Worm (Caenorhabditis elegans): ENCODE results near the gene txt-5.

txt-5 gene

ce11 chrV:7822655-7823054 is 14.3 kb downstream of the txt-5 start:
- TF ChIP-seq daf-12 (tag; optimal IDR thresholded peaks at IDR 0.05) (no peak), nfya-1 (tag; optimal IDR thresholded peaks at IDR 0.05; ENCODE audit: insufficient read depth) (peak; percentile 9), egl-5 (tag; optimal IDR thresholded peaks at IDR 0.05) (no peak), ceh-16 (tag; optimal IDR thresholded peaks at IDR 0.05) (no peak), egl-27 (tag; optimal IDR thresholded peaks at IDR 0.05) (no peak), mdl-1 (tag; optimal IDR thresholded peaks at IDR 0.05) (no peak), aly-2 (tag; optimal IDR thresholded peaks at IDR 0.05) (no peak), ztf-4 (tag; optimal IDR thresholded peaks at IDR 0.05) (no peak), jun-1 (tag; optimal IDR thresholded peaks at IDR 0.05) (no peak), unc-62 (GFP tag; optimal IDR thresholded peaks at IDR 0.05) (peak; percentile 71), lin-39 (tag; optimal IDR thresholded peaks at IDR 0.05) (peak; percentile 22), elt-1 (tag; optimal IDR thresholded peaks at IDR 0.05) (no peak), snpc-4 (tag; optimal IDR thresholded peaks at IDR 0.05) (no peak), fkh-10 (GFP tag; optimal IDR thresholded peaks at IDR 0.05) (no peak), pha-4 (tag; optimal IDR thresholded peaks at IDR 0.05) (no peak), elt-3 (tag; optimal IDR thresholded peaks at IDR 0.05) (no peak), skn-1 (tag; optimal IDR thresholded peaks at IDR 0.05) (no peak), ZK546.5 (tag; optimal IDR thresholded peaks at IDR 0.05) (no peak)

- TF ChIP-seq elt-2 (tag; optimal IDR thresholded peaks at IDR 0.05) = peak; percentile 39
- peak; percentile 50 for TF ChIP-seq nfya-1 (tag; optimal IDR thresholded peaks at IDR 0.05; ENCODE audit: insufficient read depth)
- no peak for TF ChIP-seq egl-5 (tag; optimal IDR thresholded peaks at IDR 0.05)
- TF ChIP-seq ceh-9 (tag; optimal IDR thresholded peaks at IDR 0.05) = no peak
- TF ChIP-seq pha-4 (tag; optimal IDR thresholded peaks at IDR 0.05) = peak; percentile 73
- TF ChIP-seq elt-3 (tag; optimal IDR thresholded peaks at IDR 0.05) = no peak
- TF ChIP-seq pqm-1 (tag; optimal IDR thresholded peaks at IDR 0.05) = peak; percentile 37
- TF ChIP-seq ceh-16 (tag; optimal IDR thresholded peaks at IDR 0.05) = no peak
- TF ChIP-seq nhr-23 (tag; optimal IDR thresholded peaks at IDR 0.05) = peak; percentile 54
- TF ChIP-seq lin-15B (tag; optimal IDR thresholded peaks at IDR 0.05) = peak; percentile 51
- no peak for TF ChIP-seq nhr-43 (tag; optimal IDR thresholded peaks at IDR 0.05; ENCODE audit: poor library complexity, severe bottlenecking)
- peak; percentile 19 for TF ChIP-seq snpc-4 (tag; optimal IDR thresholded peaks at IDR 0.05)
- no peak for TF ChIP-seq ceh-82 (tag; optimal IDR thresholded peaks at IDR 0.05)
These were observed 16.7 kb downstream of the txt-5 start, which contains the start of gene lbp-4 for ce11 chrV:7820270-7820669. lbp-4 (plus strand) TSS chrV:7820578.

DNA sequence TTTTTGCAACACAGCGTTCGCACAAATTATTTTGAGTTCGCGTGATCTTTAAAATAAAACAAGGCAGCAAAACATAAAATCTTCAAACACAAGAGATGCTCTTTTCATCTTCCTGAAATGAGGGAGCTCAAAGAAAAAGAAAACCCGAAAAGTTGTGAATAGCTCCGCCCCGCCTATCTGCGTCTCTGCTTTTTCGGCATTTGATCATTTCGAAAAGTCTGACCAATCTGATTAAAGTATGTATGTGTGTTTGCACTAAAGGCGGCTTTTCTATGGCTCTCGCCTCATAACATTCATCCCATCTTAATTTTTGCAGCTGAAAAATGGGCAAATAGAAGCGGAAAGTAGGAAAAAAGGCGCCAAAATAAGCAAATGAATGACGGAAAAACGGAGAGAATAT is 17.3 kb downstream of the txt-5 start:
- peak; percentile 14 for TF ChIP-seq fkh-10 (GFP tag; optimal IDR thresholded peaks at IDR 0.05)
- no peak for TF ChIP-seq nhr-77 (tag; optimal IDR thresholded peaks at IDR 0.05)
- TF ChIP-seq nhr-12 (tag; optimal IDR thresholded peaks at IDR 0.05) = no peak
- TF ChIP-seq nfya-1 (tag; optimal IDR thresholded peaks at IDR 0.05; ENCODE audit: insufficient read depth) = peak; percentile 21

DNA sequence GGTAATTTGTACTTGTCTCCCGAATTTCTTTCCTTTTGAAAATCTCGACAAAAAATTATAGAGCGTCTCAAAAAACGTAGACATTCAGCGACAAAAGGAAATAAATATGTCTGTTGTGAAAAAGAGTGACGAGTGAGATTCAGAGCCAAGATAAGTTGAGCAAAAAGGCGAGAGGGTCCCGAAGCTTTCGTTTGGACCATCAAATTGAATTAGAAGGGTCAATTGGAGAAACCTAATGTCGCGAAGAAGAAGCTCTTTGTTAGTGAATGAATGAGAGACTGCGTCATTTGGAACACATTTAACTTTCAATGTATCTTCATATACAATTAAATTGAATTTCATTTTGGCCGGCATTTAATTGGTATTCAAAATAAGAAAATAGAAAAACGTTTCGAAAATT is 20.4 kb downstream of the txt-5 start:
- TF ChIP-seq ztf-11 (tag; optimal IDR thresholded peaks at IDR 0.05) (no peak), elt-1 (tag; optimal IDR thresholded peaks at IDR 0.05) (peak; percentile 11), fkh-10 (GFP tag; optimal IDR thresholded peaks at IDR 0.05) (peak; percentile 24)

- no peak for TF ChIP-seq nhr-76 (tag; optimal IDR thresholded peaks at IDR 0.05)
- TF ChIP-seq aly-2 (tag; optimal IDR thresholded peaks at IDR 0.05) = peak; percentile 73
These were observed 22.3 kb downstream of the txt-5 start, which contains the start of gene ZK742.6 for ce11 chrV:7814601-7815000. ZK742.6 (minus strand) TSS chrV:7814942.

ce11 chrV:7811758-7812157 is 25.2 kb downstream of the txt-5 start, which contains the start of gene ZK742.4:
ZK742.4 (minus strand) TSS chrV:7811792.
- TF ChIP-seq pha-4 (tag; optimal IDR thresholded peaks at IDR 0.05) = peak; percentile 55
- TF ChIP-seq ceh-82 (tag; optimal IDR thresholded peaks at IDR 0.05) = no peak

DNA sequence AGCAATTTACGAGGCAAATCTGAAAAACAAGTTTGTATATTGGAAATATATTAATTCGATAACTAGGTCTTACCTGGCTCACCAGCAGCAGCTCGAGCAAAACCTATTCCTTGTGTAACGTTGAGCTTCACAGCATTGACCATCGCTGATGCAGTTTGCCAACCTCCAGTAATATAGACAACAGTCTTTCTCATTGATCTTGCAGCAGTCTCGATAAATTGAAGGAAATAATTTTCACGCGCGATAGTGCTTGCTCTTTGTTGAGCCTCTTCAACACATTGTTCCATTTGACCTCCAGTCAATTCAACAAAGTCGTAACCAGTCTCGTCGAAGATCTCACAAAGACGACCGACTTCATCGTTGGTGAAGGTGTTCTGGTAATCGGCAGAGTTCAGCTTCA is 26.3 kb downstream of the txt-5 start:
- TF ChIP-seq lsy-12 (tag; optimal IDR thresholded peaks at IDR 0.05) = no peak
- TF ChIP-seq aly-2 (tag; optimal IDR thresholded peaks at IDR 0.05) = no peak
- TF ChIP-seq pqm-1 (tag; optimal IDR thresholded peaks at IDR 0.05) = no peak
- no peak for TF ChIP-seq pha-4 (tag; optimal IDR thresholded peaks at IDR 0.05)
- no peak for TF ChIP-seq lin-39 (tag; optimal IDR thresholded peaks at IDR 0.05)

Measured in whole organism, L3 larva.